Fruit fly (Drosophila melanogaster) whole organism, wandering third instar larva: ENCODE results near the gene Srlp.
A peak's percentile ranks its signal among the peaks of the same experiment; 100 is the strongest.

ENCODE experiments used
- Abd-B ChIP-seq: fragments of >200 bp; optimal IDR thresholded peaks from 2 replicates; lab custom pipeline; 2017; ENCODE audit warnings: missing biosample characterization, missing genetic modification characterization
- CG32264 ChIP-seq: fragments of 200-800 bp; sonication (Bioruptor generic); optimal IDR thresholded peaks from 2 replicates; lab custom pipeline; 2016; ENCODE audit warnings: missing biosample characterization, missing genetic modification characterization
- CG9705 ChIP-seq: fragments of 200-800 bp; sonication (Bioruptor generic); optimal IDR thresholded peaks from 2 replicates; lab custom pipeline; 2018; ENCODE audit warnings: missing biosample characterization, mild to moderate bottlenecking, missing genetic modification characterization
- Dif ChIP-seq: fragments of 200-275, 200-300 bp; sonication (Bioruptor generic); optimal IDR thresholded peaks from 2 replicates; lab custom pipeline; 2018; ENCODE audit warnings: missing biosample characterization, missing genetic modification characterization; ENCODE audit not compliant: partially characterized antibody
- HLH106 ChIP-seq: fragments of 200-800 bp; optimal IDR thresholded peaks from 3 replicates; lab custom pipeline; 2019; ENCODE audit warnings: missing biosample characterization, mild to moderate bottlenecking, missing genetic modification characterization, moderate library complexity
- Hnf4 ChIP-seq: fragments of 200-800 bp; sonication (Bioruptor generic); optimal IDR thresholded peaks from 2 replicates; lab custom pipeline; 2016; ENCODE audit warnings: missing biosample characterization, mild to moderate bottlenecking, missing genetic modification characterization
- Hr78 ChIP-seq: fragments of >200 bp; optimal IDR thresholded peaks from 2 replicates; lab custom pipeline; 2017; ENCODE audit warnings: missing biosample characterization, missing genetic modification characterization
- Hr83 ChIP-seq: fragments of 200-300 bp; sonication (Bioruptor generic); optimal IDR thresholded peaks from 2 replicates; lab custom pipeline; 2016; ENCODE audit warnings: missing biosample characterization, mild to moderate bottlenecking, missing genetic modification characterization, moderate library complexity; ENCODE audit not compliant: poor library complexity, severe bottlenecking
- Jra ChIP-seq: sonication (Bioruptor generic); optimal IDR thresholded peaks from 2 replicates; lab custom pipeline; 2016; ENCODE audit warnings: missing biosample characterization, missing genetic modification characterization
- Mio ChIP-seq: sonication (Bioruptor generic); optimal IDR thresholded peaks from 2 replicates; lab custom pipeline; 2016; ENCODE audit warnings: missing biosample characterization, missing genetic modification characterization
- OdsH ChIP-seq: fragments of 200-800 bp; sonication (Bioruptor generic); optimal IDR thresholded peaks from 2 replicates; lab custom pipeline; 2016; ENCODE audit warnings: missing biosample characterization, mild to moderate bottlenecking, missing genetic modification characterization
- Rel ChIP-seq, 2 experiments: fragments of 200-800 bp; sonication (Bioruptor generic) in 1 of 2; optimal IDR thresholded peaks; 2 replicates in 1 of 2; 3 replicates in 1 of 2; lab custom pipeline; 2016 to 2019; ENCODE audit warnings: mild to moderate bottlenecking in 2 of 2, missing biosample characterization in 2 of 2, missing genetic modification characterization in 2 of 2, moderate library complexity in 1 of 2
- Sp1 ChIP-seq: fragments of 200-800 bp; sonication (Bioruptor generic); optimal IDR thresholded peaks from 3 replicates; lab custom pipeline; 2019; ENCODE audit warnings: missing biosample characterization, mild to moderate bottlenecking, missing genetic modification characterization, moderate library complexity
- Vsx2 ChIP-seq: fragments of 200-300, 225-300 bp; sonication (Bioruptor generic); optimal IDR thresholded peaks from 2 replicates; lab custom pipeline; 2018; ENCODE audit warnings: missing biosample characterization, missing genetic modification characterization; ENCODE audit not compliant: partially characterized antibody
- br ChIP-seq: fragments of 200-800 bp; sonication (Bioruptor generic); optimal IDR thresholded peaks from 2 replicates; lab custom pipeline; 2016; ENCODE audit warnings: missing biosample characterization, missing genetic modification characterization
- brk ChIP-seq: fragments of 200-800 bp; sonication (Bioruptor generic); optimal IDR thresholded peaks from 2 replicates; lab custom pipeline; 2016; ENCODE audit warnings: missing biosample characterization, mild to moderate bottlenecking, missing genetic modification characterization
- dl ChIP-seq, 2 experiments: fragments of 175-275, 200-275 bp in 1 of 2; fragments of 200-275 bp in 1 of 2; sonication (Bioruptor generic); optimal IDR thresholded peaks; lab custom pipeline; 2018; ENCODE audit warnings: mild to moderate bottlenecking in 2 of 2, missing biosample characterization in 2 of 2, missing genetic modification characterization in 2 of 2, moderate library complexity in 2 of 2; ENCODE audit not compliant: partially characterized antibody in 2 of 2, insufficient read depth in 1 of 2
- dmrt93B ChIP-seq: fragments of 200-800 bp; sonication (Bioruptor generic); optimal IDR thresholded peaks from 2 replicates; lab custom pipeline; 2018; ENCODE audit warnings: missing biosample characterization, mild to moderate bottlenecking, missing genetic modification characterization
- dsf ChIP-seq: sonication (Bioruptor generic); optimal IDR thresholded peaks from 2 replicates; lab custom pipeline; 2016; ENCODE audit warnings: missing biosample characterization, missing genetic modification characterization, borderline replicate concordance
- ey ChIP-seq: fragments of 200-800 bp; sonication (Bioruptor generic); optimal IDR thresholded peaks from 2 replicates; lab custom pipeline; 2016; ENCODE audit warnings: missing biosample characterization, missing genetic modification characterization
- foxo ChIP-seq, 2 experiments: fragments of 200-800 bp; sonication (Bioruptor generic); optimal IDR thresholded peaks; 2 replicates in 1 of 2; 3 replicates in 1 of 2; lab custom pipeline; 2016 to 2017; ENCODE audit warnings: missing biosample characterization in 2 of 2, missing genetic modification characterization in 2 of 2
- fru ChIP-seq: fragments of 200-800 bp; sonication (Bioruptor generic); optimal IDR thresholded peaks from 3 replicates; lab custom pipeline; 2016; ENCODE audit warnings: missing biosample characterization, mild to moderate bottlenecking, missing genetic modification characterization
- h ChIP-seq: fragments of 200-800 bp; sonication (Bioruptor generic); optimal IDR thresholded peaks from 3 replicates; lab custom pipeline; 2016; ENCODE audit warnings: missing biosample characterization, mild to moderate bottlenecking, missing genetic modification characterization
- jim ChIP-seq: fragments of 175-275, 200-325 bp; sonication (Bioruptor generic); optimal IDR thresholded peaks from 2 replicates; lab custom pipeline; 2016; ENCODE audit warnings: missing biosample characterization, mild to moderate bottlenecking, missing genetic modification characterization
- pan ChIP-seq: fragments of >200 bp; optimal IDR thresholded peaks from 2 replicates; lab custom pipeline; 2017
- sage ChIP-seq: fragments of 200-800 bp; sonication (Bioruptor generic); optimal IDR thresholded peaks from 2 replicates; lab custom pipeline; 2016; ENCODE audit warnings: missing biosample characterization, mild to moderate bottlenecking, missing genetic modification characterization
- sv ChIP-seq: fragments of 200-800 bp; sonication (Bioruptor generic); optimal IDR thresholded peaks from 3 replicates; lab custom pipeline; 2016; ENCODE audit warnings: missing biosample characterization, missing genetic modification characterization
- tai ChIP-seq: sonication (Bioruptor generic); optimal IDR thresholded peaks from 2 replicates; lab custom pipeline; 2016; ENCODE audit warnings: missing biosample characterization, missing genetic modification characterization
- usp ChIP-seq: fragments of >200 bp; optimal IDR thresholded peaks from 2 replicates; lab custom pipeline; 2017; ENCODE audit warnings: missing biosample characterization, missing genetic modification characterization
- woc ChIP-seq: sonication (Bioruptor generic); optimal IDR thresholded peaks from 2 replicates; lab custom pipeline; 2016; ENCODE audit warnings: missing biosample characterization, mild to moderate bottlenecking, missing genetic modification characterization

Gene Srlp

DNA sequence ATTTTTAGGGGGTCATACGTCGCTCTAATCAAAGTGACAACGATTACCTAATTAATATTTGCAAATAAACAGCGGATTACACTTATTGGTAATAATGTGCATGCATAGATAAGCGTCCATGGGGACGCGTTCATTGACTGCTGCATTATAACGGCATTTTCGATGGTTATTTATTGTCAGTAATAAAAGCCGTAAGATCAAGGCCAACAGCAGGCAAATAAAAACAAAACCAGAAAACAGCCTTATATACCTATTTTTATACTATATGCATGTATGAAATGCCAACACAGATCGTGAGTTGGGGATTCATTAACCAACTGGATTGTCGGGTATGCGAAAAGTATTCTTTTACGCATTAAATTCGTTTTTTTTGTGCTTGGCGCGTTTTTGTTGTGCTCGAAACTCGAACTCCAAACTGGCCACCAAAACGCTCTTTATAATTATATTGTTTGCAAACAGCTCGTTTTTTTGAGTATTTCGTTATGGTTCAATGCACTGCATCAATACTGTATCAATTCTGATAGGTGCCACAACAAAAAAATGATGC, 16.9 kb downstream of the Srlp start:
- no peak for TF ChIP-seq sv (GFP tag; lab: Kevin White, UChicago)
- TF ChIP-seq Vsx2 (GFP tag; lab: Kevin White, UChicago): no peak
- no peak for TF ChIP-seq Hr78
- no peak for TF ChIP-seq Jra (GFP tag; lab: Kevin White, UChicago)
- no peak for TF ChIP-seq Rel (GFP tag; optimal IDR thresholded peaks at IDR 0.05; lab: Kevin White, UChicago)
- peak; percentile 46 for TF ChIP-seq Rel (tag; optimal IDR thresholded peaks at IDR 0.05; lab: Kevin White, UChicago)
- no peak for TF ChIP-seq h (GFP tag; lab: Kevin White, UChicago)

DNA sequence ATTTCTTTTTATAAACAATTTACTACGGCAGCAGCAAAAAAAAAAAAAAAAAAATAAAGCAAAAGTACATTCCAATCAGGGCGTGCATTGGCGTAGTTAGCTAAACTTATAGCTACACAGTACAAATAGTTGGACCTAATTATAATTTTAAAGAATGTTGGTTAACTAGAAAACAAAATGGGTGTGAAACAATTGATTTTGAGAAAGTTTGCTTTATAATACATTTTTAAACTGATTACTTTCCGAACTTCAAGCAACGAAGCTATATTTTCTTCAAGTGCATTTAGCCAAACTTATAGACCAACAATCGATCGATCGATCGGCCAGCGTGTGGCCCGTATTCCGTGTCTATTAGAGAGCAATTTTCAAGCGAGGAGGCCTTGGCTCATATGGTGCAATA, 17.5 kb downstream of the Srlp start:
- TF ChIP-seq brk (GFP tag; lab: Kevin White, UChicago): no peak
- TF ChIP-seq pan (lab: Kevin White, UChicago): no peak
- no peak for TF ChIP-seq CG9705 (GFP tag; lab: Kevin White, UChicago)
- TF ChIP-seq CG32264 (GFP tag; lab: Kevin White, UChicago): no peak
- no peak for TF ChIP-seq Hnf4 (GFP tag; lab: Kevin White, UChicago)

DNA sequence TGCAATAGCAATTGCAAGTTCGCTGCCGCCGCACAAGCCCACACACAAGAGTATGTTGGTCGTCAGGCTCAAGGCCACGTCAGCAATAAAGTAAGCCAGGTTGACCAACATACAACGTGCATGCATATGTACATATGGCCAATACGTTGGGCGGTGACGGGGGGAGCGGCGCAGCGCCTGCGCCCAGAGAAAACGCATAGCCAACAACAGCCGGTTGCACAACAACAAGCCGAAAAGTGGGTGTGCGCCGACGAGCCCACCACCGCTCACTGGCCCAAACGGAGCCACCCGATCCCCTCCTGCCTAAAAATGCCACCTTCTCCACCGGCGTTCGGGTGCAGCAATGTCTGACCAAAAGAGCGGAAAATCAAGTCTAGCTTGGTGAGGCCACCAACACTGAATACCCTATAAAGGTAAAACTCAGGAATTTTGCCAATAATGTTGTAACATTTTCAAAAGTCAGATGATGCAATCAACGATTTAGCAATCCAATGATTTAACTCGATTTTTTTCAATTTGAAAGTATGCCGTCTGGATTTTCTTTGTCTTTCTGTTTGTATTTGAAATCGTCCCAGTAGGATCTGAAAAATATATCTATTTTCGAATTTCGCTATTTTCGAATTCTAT, 18.1 kb downstream of the Srlp start, which contains the start of gene CG5509:
TSS of gene CG5509 (plus strand) at position 577 of the 627 bp plus-strand sequence.
- TF ChIP-seq Abd-B: no peak
- no peak for TF ChIP-seq woc (GFP tag; lab: Kevin White, UChicago)
- TF ChIP-seq dsf (GFP tag; lab: Kevin White, UChicago): no peak
- TF ChIP-seq Dif: no peak
- TF ChIP-seq Sp1 (GFP tag; lab: Kevin White, UChicago): no peak
- no peak for TF ChIP-seq sv (GFP tag; lab: Kevin White, UChicago)
- TF ChIP-seq Hr78: no peak
- TF ChIP-seq OdsH (GFP tag; lab: Kevin White, UChicago): no peak
- no peak for TF ChIP-seq HLH106 (tag; lab: Kevin White, UChicago)

DNA sequence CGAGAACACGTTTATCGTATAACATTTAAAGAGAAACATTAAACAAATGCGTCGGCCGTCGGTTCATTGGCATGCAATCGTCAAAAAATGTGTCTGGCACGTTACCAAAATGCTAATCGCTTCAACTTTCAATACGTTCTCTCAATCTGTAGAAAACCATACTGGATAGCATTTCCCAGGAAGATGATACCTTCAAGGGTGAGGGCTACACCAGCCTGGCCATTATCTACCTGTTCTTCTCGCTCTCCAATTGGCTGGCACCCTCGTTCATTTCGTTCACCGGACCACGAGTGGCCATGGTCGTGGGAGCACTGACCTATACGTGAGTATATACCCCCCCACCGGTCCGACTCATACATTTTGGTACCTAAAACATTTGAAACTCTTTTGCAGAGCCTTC, 20.6 kb downstream of the Srlp start:
- TF ChIP-seq usp (no peak), brk (GFP tag; lab: Kevin White, UChicago) (no peak), CG32264 (GFP tag; lab: Kevin White, UChicago) (no peak), br (GFP tag; lab: Kevin White, UChicago) (no peak), fru (GFP tag; lab: Kevin White, UChicago) (no peak), Jra (GFP tag; lab: Kevin White, UChicago) (no peak), jim (no peak), Vsx2 (GFP tag; lab: Kevin White, UChicago) (no peak), Mio (no peak), sage (GFP tag; lab: Kevin White, UChicago) (no peak), pan (lab: Kevin White, UChicago) (no peak), dmrt93B (GFP tag; lab: Kevin White, UChicago) (no peak), foxo (GFP tag; optimal IDR thresholded peaks at IDR 0.05; lab: Kevin White, UChicago) (no peak), h (GFP tag; lab: Kevin White, UChicago) (no peak), ey (GFP tag; lab: Kevin White, UChicago) (no peak), HLH106 (tag; lab: Kevin White, UChicago) (no peak)
- TF ChIP-seq, all 38 proteins: peak for 0

DNA sequence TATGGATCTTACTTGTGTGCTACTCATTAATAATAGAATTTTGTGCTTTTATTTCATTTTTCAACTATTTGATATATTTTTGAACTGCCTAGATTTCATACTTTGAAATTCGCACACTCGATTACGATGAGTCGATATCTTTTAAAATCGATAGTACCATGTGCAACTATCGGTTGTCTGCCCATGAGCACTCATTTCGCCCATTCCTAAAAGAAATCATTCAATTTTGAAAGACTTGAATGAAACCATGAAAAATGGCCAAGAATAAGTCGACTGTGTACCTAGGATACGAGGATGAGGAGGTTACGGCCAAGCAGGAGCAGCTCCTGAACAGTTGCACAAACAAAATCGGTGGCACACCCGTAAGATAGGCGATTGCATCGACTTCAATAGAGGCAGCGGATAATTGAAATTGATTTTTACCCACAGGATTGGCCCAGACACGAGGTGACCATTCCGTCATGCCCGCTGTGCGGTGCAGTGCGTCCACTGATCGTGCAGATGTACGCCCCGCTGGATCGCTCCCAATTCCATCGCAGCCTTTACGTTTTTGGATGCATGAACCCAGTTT, 22.6 kb downstream of the Srlp start, which contains the start of gene trus:
TSS of gene trus (plus strand) at position 204 of the 571 bp plus-strand sequence.
- TF ChIP-seq h (GFP tag; lab: Kevin White, UChicago) (no peak), dl (GFP tag; optimal IDR thresholded peaks at IDR 0.05; lab: Kevin White, UChicago; ENCODE audit: insufficient read depth in 1 of 2, partially characterized antibody in 2 of 2) (no peak), dsf (GFP tag; lab: Kevin White, UChicago) (no peak), Hr78 (no peak), Hr83 (GFP tag; lab: Kevin White, UChicago) (no peak), brk (GFP tag; lab: Kevin White, UChicago) (no peak), tai (no peak)
